Worm (Caenorhabditis elegans): ENCODE results near the gene ZC132.11.

ZC132.11 gene

DNA sequence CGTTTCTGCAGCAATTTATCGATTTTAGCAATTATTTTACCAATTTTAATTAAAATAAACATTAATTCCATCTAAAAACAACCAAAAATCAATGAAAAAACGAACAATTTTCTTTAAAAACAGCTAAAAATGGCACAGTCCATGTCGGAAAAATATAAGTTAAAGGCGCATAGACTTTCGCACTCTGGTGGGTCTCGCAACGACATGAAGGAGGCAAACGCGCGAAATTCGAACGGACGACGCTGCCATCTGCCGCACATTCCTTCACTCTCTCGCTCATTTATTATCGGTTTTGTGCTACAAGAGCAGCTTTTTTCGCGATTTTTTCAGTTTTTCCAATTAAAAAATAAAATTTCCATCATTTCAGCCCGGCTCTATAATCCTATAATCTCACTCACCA is 48.3 kb upstream of the ZC132.11 start, which contains the start of gene mcm-7 (continued):
- TF ChIP-seq dpl-1 (GFP tag; optimal IDR thresholded peaks at IDR 0.05) (peak; percentile 91 to 96 (median 95)), nhr-20 (tag; optimal IDR thresholded peaks at IDR 0.05) (peak; percentile 52), ceh-8 (GFP tag; optimal IDR thresholded peaks at IDR 0.05) (no peak), unc-98 (GFP tag; IDR thresholded peaks at IDR 0.05) (no peak), lin-35 (GFP tag; optimal IDR thresholded peaks at IDR 0.05) (peak; percentile 94 to 98), egl-13 (tag; optimal IDR thresholded peaks at IDR 0.05) (no peak), fkh-4 (tag; optimal IDR thresholded peaks at IDR 0.05; ENCODE audit: borderline replicate concordance) (no peak), sox-4 (tag; optimal IDR thresholded peaks at IDR 0.05) (no peak), fos-1 (tag; optimal IDR thresholded peaks at IDR 0.05) (no peak), aly-2 (tag; optimal IDR thresholded peaks at IDR 0.05) (no peak), lir-3 (tag; optimal IDR thresholded peaks at IDR 0.05; ENCODE audit: poor library complexity) (no peak), ets-5 (GFP tag; IDR thresholded peaks at IDR 0.05) (no peak), ceh-82 (tag; optimal IDR thresholded peaks at IDR 0.05) (peak in 2 of 3 experiments; percentile 15 to 75), alr-1 (tag; optimal IDR thresholded peaks at IDR 0.05; ENCODE audit: borderline replicate concordance) (no peak), egl-27 (tag; optimal IDR thresholded peaks at IDR 0.05) (no peak), ceh-63 (GFP tag; optimal IDR thresholded peaks at IDR 0.05) (no peak), F16B12.6 (tag; optimal IDR thresholded peaks at IDR 0.05) (peak; percentile 37), jun-1 (tag; optimal IDR thresholded peaks at IDR 0.05) (peak; percentile 18), pqm-1 (tag; optimal IDR thresholded peaks at IDR 0.05) (no peak), isw-1 (GFP tag; IDR thresholded peaks at IDR 0.05) (no peak; the same call in 1 of the 2 replicates), elt-3 (tag; optimal IDR thresholded peaks at IDR 0.05) (peak in 2 of 6 experiments; percentile 11 to 58), pax-3 (tag; optimal IDR thresholded peaks at IDR 0.05) (no peak), blmp-1 (tag; optimal IDR thresholded peaks at IDR 0.05) (no peak), nhr-85 (tag) (peak; percentile 55), vab-15 (tag; optimal IDR thresholded peaks at IDR 0.05) (no peak), aha-1 (tag; optimal IDR thresholded peaks at IDR 0.05) (no peak), lin-15B (tag; optimal IDR thresholded peaks at IDR 0.05) (peak; percentile 33), unc-62 (GFP tag; optimal IDR thresholded peaks at IDR 0.05) (no peak), unc-86 (tag; optimal IDR thresholded peaks at IDR 0.05) (peak; percentile 37), tlp-1 (tag; optimal IDR thresholded peaks at IDR 0.05) (no peak), efl-3 (GFP tag; optimal IDR thresholded peaks at IDR 0.05) (no peak), C34B4.2 (tag; optimal IDR thresholded peaks at IDR 0.05) (no peak), tbx-2 (tag; optimal IDR thresholded peaks at IDR 0.05) (peak; percentile 56), sptf-1 (tag; optimal IDR thresholded peaks at IDR 0.05) (no peak), fkh-8 (tag; optimal IDR thresholded peaks at IDR 0.05) (peak; percentile 30), ces-1 (GFP tag; optimal IDR thresholded peaks at IDR 0.05) (no peak), ama-1 (optimal IDR thresholded peaks at IDR 0.05) (no peak)

DNA sequence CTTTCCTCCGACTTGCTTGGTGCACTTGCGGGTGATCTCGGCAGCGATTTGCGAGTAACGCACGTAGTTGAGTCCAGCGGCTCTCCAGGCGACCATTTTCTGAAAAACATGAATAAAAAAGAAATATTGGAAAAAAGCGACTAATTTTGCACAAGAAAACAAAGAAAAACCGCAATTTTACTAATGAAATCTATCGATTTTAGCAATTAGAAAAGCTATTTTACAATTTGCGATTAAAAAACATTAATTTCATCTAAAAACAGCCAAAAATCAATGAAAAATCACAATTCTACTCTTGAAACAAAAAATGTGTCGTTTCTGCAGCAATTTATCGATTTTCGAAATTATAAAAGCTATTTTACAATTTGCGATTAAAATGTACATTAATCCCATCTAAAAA is 47.8 kb upstream of the ZC132.11 start, which contains the start of gene hpo-18:
Gene hpo-18 (minus strand): TSS at position 101 of the 400 bp plus-strand sequence.
- no peak for TF ChIP-seq C16A3.4 (tag; optimal IDR thresholded peaks at IDR 0.05)
- TF ChIP-seq Y116A8C.19 (tag; optimal IDR thresholded peaks at IDR 0.05; ENCODE audit: borderline replicate concordance): no peak
- no peak for TF ChIP-seq fkh-8 (tag; optimal IDR thresholded peaks at IDR 0.05)
- no peak for TF ChIP-seq nhr-71 (tag; optimal IDR thresholded peaks at IDR 0.05)
- no peak for TF ChIP-seq xbp-1 (tag; optimal IDR thresholded peaks at IDR 0.05)
- TF ChIP-seq mep-1 (tag; optimal IDR thresholded peaks at IDR 0.05): no peak
- no peak for TF ChIP-seq pax-3 (tag; optimal IDR thresholded peaks at IDR 0.05)
- TF ChIP-seq blmp-1 (tag; optimal IDR thresholded peaks at IDR 0.05): no peak
- TF ChIP-seq ceh-90 (tag; optimal IDR thresholded peaks at IDR 0.05): no peak
- TF ChIP-seq nhr-85 (tag): no peak
- TF ChIP-seq lsy-2 (tag; optimal IDR thresholded peaks at IDR 0.05): no peak

Measured in whole organism, L1 larva.